Worm (Caenorhabditis elegans): ENCODE measurements around the gene par-1.

ce11 chrV:14171284-14171683 lies 26.1 kb upstream of the par-1 start, which contains the start of gene cest-2.1:
- TF ChIP-seq hlh-6 (tag; optimal IDR thresholded peaks at IDR 0.05) (no peak), K02D7.2 (tag; optimal IDR thresholded peaks at IDR 0.05) (no peak), ceh-19 (GFP tag; optimal IDR thresholded peaks at IDR 0.05) (no peak), fkh-10 (GFP tag; optimal IDR thresholded peaks at IDR 0.05) (no peak)
